Fruit fly (Drosophila melanogaster) whole organism, prepupa: Measurements from ENCODE around the gene Alr.
A peak's percentile ranks its signal among the peaks of the same experiment; 100 is the strongest.

Source experiments
- Blimp-1 ChIP-seq: fragments of 200-800 bp; sonication (Bioruptor generic); optimal IDR thresholded peaks from 3 replicates; lab custom pipeline; 2017; ENCODE audit warnings: missing biosample characterization, missing genetic modification characterization, mild to moderate bottlenecking, moderate library complexity, missing genetic modification reagents
- CG10631 ChIP-seq: fragments of 200-800 bp; sonication (Bioruptor generic); optimal IDR thresholded peaks from 2 replicates; lab custom pipeline; 2016; ENCODE audit warnings: missing biosample characterization, missing genetic modification characterization
- CG10669 ChIP-seq: fragments of 200-800 bp; sonication (Bioruptor generic); optimal IDR thresholded peaks from 3 replicates; lab custom pipeline; 2018; ENCODE audit warnings: missing biosample characterization, mild to moderate bottlenecking, missing genetic modification characterization, moderate library complexity
- CG11762 ChIP-seq: fragments of 200-800 bp; sonication (Bioruptor generic); optimal IDR thresholded peaks from 3 replicates; lab custom pipeline; 2016; ENCODE audit warnings: missing biosample characterization, missing genetic modification characterization; ENCODE audit not compliant: insufficient read depth
- CG16779 ChIP-seq: fragments of 200-800 bp; sonication (Bioruptor generic); optimal IDR thresholded peaks from 3 replicates; lab custom pipeline; 2017; ENCODE audit warnings: missing biosample characterization, mild to moderate bottlenecking, missing genetic modification characterization
- CG3032 ChIP-seq: fragments of 200-800 bp; optimal IDR thresholded peaks from 2 replicates; lab custom pipeline; 2019; ENCODE audit warnings: missing biosample characterization, mild to moderate bottlenecking, missing genetic modification characterization, moderate library complexity
- CG31627 ChIP-seq: fragments of 200-800 bp; sonication (Bioruptor generic); optimal IDR thresholded peaks from 3 replicates; lab custom pipeline; 2016; ENCODE audit warnings: missing biosample characterization, missing genetic modification characterization
- CG34406 ChIP-seq: fragments of 200-800 bp; sonication (Bioruptor generic); optimal IDR thresholded peaks from 3 replicates; lab custom pipeline; 2016; ENCODE audit warnings: missing biosample characterization, missing genetic modification characterization
- CG3919 ChIP-seq: fragments of 200-800 bp; sonication (Bioruptor generic); optimal IDR thresholded peaks from 3 replicates; lab custom pipeline; 2016; ENCODE audit warnings: missing biosample characterization, missing genetic modification characterization
- CG4318 ChIP-seq: fragments of 200-800 bp; sonication (Bioruptor generic); optimal IDR thresholded peaks from 3 replicates; lab custom pipeline; 2017; ENCODE audit warnings: missing biosample characterization, mild to moderate bottlenecking, missing genetic modification characterization
- CG6163 ChIP-seq: fragments of 200-800 bp; sonication (Bioruptor generic); IDR thresholded peaks from 3 replicates; pipeline ENCODE4 v1.3.6; 2022; ENCODE audit warnings: missing biosample characterization, missing genetic modification characterization
- CG6854 ChIP-seq: fragments of 200-800 bp; sonication (Bioruptor generic); optimal IDR thresholded peaks from 2 replicates; lab custom pipeline; 2017; ENCODE audit warnings: missing biosample characterization, mild to moderate bottlenecking, missing genetic modification characterization
- CG7368 ChIP-seq: fragments of 200-800 bp; sonication (Bioruptor generic); optimal IDR thresholded peaks from 3 replicates; lab custom pipeline; 2016; ENCODE audit warnings: missing biosample characterization, missing genetic modification characterization
- CG8319 ChIP-seq: fragments of 200-800 bp; sonication (Bioruptor generic); optimal IDR thresholded peaks from 3 replicates; lab custom pipeline; 2016; ENCODE audit warnings: missing biosample characterization, missing genetic modification characterization
- Eip75B ChIP-seq: fragments of 200-800 bp; sonication (Bioruptor generic); optimal IDR thresholded peaks from 3 replicates; lab custom pipeline; 2016; ENCODE audit warnings: missing biosample characterization, missing genetic modification characterization
- Eip78C ChIP-seq: fragments of 200-800 bp; sonication (Bioruptor generic); peaks from one replicate; lab custom pipeline; 2016; ENCODE audit warnings: missing biosample characterization, missing genetic modification characterization
- Ets21C ChIP-seq: fragments of 200-800 bp; sonication (Bioruptor generic); optimal IDR thresholded peaks from 3 replicates; lab custom pipeline; 2016; ENCODE audit warnings: missing biosample characterization, missing genetic modification characterization
- Ets96B ChIP-seq: fragments of 200-800 bp; optimal IDR thresholded peaks from 2 replicates; lab custom pipeline; 2019; ENCODE audit warnings: missing biosample characterization, mild to moderate bottlenecking, missing genetic modification characterization, moderate library complexity
- Gug ChIP-seq: fragments of 200-800 bp; sonication (Bioruptor generic); IDR thresholded peaks from 2 replicates; pipeline ENCODE4 v1.3.6; 2022; ENCODE audit warnings: missing biosample characterization, missing genetic modification characterization
- Hr38 ChIP-seq: sonication (Bioruptor generic); optimal IDR thresholded peaks from 2 replicates; lab custom pipeline; 2016; ENCODE audit warnings: missing biosample characterization, missing genetic modification characterization
- Hr39 ChIP-seq: fragments of 200-800 bp; sonication (Bioruptor generic); optimal IDR thresholded peaks from 2 replicates; lab custom pipeline; 2016; ENCODE audit warnings: missing biosample characterization, missing genetic modification characterization
- Smox ChIP-seq: fragments of 200-800 bp; sonication (Bioruptor generic); optimal IDR thresholded peaks from 3 replicates; lab custom pipeline; 2016; ENCODE audit warnings: missing biosample characterization, missing genetic modification characterization
- Sox102F ChIP-seq: fragments of 200-800 bp; sonication (Bioruptor generic); optimal IDR thresholded peaks from 2 replicates; lab custom pipeline; 2016; ENCODE audit warnings: missing biosample characterization, mild to moderate bottlenecking, missing genetic modification characterization
- Sox14 ChIP-seq: fragments of 200-800 bp; sonication (Bioruptor generic); optimal IDR thresholded peaks from 3 replicates; lab custom pipeline; 2016; ENCODE audit warnings: missing biosample characterization, missing genetic modification characterization
- achi ChIP-seq: fragments of 200-800 bp; sonication (Bioruptor generic); optimal IDR thresholded peaks from 3 replicates; lab custom pipeline; 2016; ENCODE audit warnings: missing biosample characterization, missing genetic modification characterization
- dac ChIP-seq: fragments of 200-800 bp; sonication (Bioruptor generic); optimal IDR thresholded peaks from 2 replicates; lab custom pipeline; 2017; ENCODE audit warnings: missing biosample characterization, mild to moderate bottlenecking, missing genetic modification characterization
- dsx ChIP-seq: fragments of 200-800 bp; optimal IDR thresholded peaks from 3 replicates; lab custom pipeline; 2019; ENCODE audit warnings: missing biosample characterization, mild to moderate bottlenecking, missing genetic modification characterization, moderate library complexity; ENCODE audit not compliant: poor library complexity, severe bottlenecking
- esn ChIP-seq: fragments of 200-800 bp; sonication (Bioruptor generic); optimal IDR thresholded peaks from 2 replicates; lab custom pipeline; 2016; ENCODE audit warnings: missing biosample characterization, mild to moderate bottlenecking, missing genetic modification characterization, moderate library complexity
- fd59A ChIP-seq: fragments of 200-800 bp; sonication (Bioruptor generic); optimal IDR thresholded peaks from 2 replicates; lab custom pipeline; 2017; ENCODE audit warnings: missing biosample characterization, mild to moderate bottlenecking, missing genetic modification characterization, missing genetic modification reagents
- fd85E ChIP-seq: fragments of 200-800 bp; sonication (Bioruptor generic); optimal IDR thresholded peaks from 3 replicates; lab custom pipeline; 2016; ENCODE audit warnings: missing biosample characterization, missing genetic modification characterization
- fkh ChIP-seq: fragments of 200-800 bp; sonication (Bioruptor generic); optimal IDR thresholded peaks from 3 replicates; lab custom pipeline; 2017; ENCODE audit warnings: missing biosample characterization, mild to moderate bottlenecking, missing genetic modification characterization, moderate library complexity
- lz ChIP-seq: fragments of 200-800 bp; sonication (Bioruptor generic); optimal IDR thresholded peaks from 3 replicates; lab custom pipeline; 2016; ENCODE audit warnings: missing biosample characterization, missing genetic modification characterization
- ss ChIP-seq, 2 experiments: fragments of 200-800 bp; sonication (Bioruptor generic); optimal IDR thresholded peaks; 2 replicates in 1 of 2; 3 replicates in 1 of 2; lab custom pipeline; 2017 to 2018; ENCODE audit warnings: mild to moderate bottlenecking in 2 of 2, missing biosample characterization in 2 of 2, missing genetic modification characterization in 2 of 2, moderate library complexity in 1 of 2
- svp ChIP-seq: fragments of 200-800 bp; sonication (Bioruptor generic); peaks from one replicate; lab custom pipeline; 2016; ENCODE audit warnings: missing biosample characterization, missing genetic modification characterization
- vri ChIP-seq: fragments of 200-800 bp; sonication (Bioruptor generic); optimal IDR thresholded peaks from 3 replicates; lab custom pipeline; 2016; ENCODE audit warnings: missing biosample characterization, mild to moderate bottlenecking, missing genetic modification characterization

Alr gene

DNA sequence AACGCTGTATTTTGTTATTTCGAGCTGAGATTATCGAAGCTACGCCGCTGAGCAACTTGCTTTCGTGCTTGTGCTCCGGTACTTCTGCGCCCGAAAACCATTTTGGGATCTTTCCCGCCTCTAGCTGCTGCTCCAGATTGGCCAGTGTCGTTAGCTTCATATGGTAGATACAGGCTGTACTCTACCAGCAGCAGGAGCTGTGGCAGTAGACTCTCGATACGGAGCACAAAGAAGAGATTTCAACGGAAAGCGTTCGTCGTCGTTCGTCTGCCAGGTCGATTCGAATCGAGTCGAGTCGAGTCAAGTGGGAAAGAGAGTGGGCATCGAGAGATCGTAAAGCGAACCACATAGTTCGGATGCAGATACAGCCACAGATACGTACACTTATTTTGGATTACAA, 33.3 kb upstream of the Alr start:
- peak; percentile 71 for TF ChIP-seq svp (GFP tag; lab: Kevin White, UChicago)
- no peak for TF ChIP-seq dac

- TF ChIP-seq CG10631 (peak; percentile 5), Eip78C (GFP tag; lab: Kevin White, UChicago) (peak; percentile 40), CG16779 (no peak), svp (GFP tag; lab: Kevin White, UChicago) (peak; percentile 45)
Measured at dm6 chrX:19716325-19716917, 31.7 kb upstream of the Alr start.

- TF ChIP-seq Hr38 (GFP tag; lab: Kevin White, UChicago) (no peak), svp (GFP tag; lab: Kevin White, UChicago) (peak; percentile 17)
Measured at dm6 chrX:19717041-19717440, 31.1 kb upstream of the Alr start.

DNA sequence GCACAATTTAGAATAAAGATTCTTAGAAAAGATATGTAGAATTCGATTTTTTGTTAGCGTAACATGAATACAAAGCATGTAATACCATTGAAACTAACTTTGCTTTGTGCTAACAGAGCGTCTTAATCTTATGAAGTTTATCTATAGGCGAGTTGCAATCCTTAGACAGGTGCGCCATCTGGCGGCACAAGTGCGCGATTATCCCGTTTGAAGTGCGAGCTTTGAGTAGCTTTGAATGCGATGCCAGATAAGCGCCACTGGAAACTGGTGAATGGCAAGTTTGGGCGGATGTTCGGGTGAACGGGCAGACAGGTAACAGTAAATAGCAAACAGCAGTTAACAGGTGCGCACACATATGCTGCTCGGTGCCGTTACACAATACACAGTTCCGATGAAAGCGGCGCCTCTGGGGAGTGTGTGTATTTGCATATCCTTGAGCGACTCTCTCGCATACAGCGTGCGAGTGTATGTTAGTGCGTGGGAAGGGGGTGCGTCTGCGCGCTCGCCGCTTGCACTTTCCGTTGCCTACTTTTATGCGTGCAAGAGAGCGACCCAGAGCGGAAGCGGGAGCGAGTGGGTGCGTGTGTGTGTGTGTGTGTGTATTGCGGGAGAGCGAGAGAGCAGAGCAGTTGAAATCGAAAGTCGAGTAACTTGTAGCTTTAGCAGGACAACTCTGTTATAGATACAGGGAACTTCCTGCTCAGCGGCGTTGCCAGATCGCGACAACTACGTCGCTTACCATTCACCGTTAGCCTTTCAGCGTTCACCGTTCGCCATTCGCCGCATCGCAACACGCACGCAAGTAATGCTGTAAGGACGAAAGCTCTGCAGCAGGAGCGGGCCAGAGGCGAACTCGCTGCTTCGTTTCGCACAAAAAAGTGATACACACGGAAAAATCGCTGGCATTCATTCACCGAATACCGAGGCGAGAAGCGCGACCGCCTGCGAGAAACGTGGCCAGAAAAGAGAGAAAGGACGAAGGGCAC, 29.8 kb upstream of the Alr start, which contains the start of gene CG12531:
TSS of gene CG12531 (plus strand) at position 936 of the 986 bp plus-strand sequence.
- TF ChIP-seq lz (no peak), CG7368 (GFP tag; lab: Kevin White, UChicago) (no peak), Ets96B (tag; lab: Kevin White, UChicago) (no peak), ss (GFP tag; optimal IDR thresholded peaks at IDR 0.05; lab: Kevin White, UChicago) (peak in 1 of 2 experiments; percentile 35), svp (GFP tag; lab: Kevin White, UChicago) (peak; percentile 10)

DNA sequence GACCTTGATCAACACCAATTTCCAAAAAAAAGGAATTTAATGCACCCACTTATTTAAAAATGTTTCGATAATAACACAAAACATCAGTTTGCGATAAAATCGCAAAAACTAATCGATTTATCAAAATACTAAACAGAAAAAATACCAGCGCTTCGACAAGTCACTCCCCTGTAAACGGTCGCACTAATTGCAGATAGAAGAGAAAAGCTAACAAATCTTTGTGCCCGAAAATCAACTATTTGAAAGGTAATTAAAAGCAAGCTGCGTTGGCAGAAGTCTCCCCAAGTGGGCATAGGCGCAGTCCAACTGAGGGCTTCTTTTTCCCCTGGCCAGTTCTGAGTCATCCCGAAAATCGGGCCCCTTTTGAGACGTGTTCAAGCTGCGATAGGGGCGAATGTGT, 17.3 kb upstream of the Alr start, which contains the start of gene AP-1-2beta:
TSS of gene AP-1-2beta (plus strand) at position 161 of the 400 bp plus-strand sequence.
- TF ChIP-seq svp (GFP tag; lab: Kevin White, UChicago) = no peak
- no peak for TF ChIP-seq Gug
- no peak for TF ChIP-seq CG10669
- TF ChIP-seq Eip78C (GFP tag; lab: Kevin White, UChicago) = no peak
- TF ChIP-seq CG3919 (GFP tag; lab: Kevin White, UChicago) = no peak
- no peak for TF ChIP-seq dsx (GFP tag; lab: Kevin White, UChicago)
- TF ChIP-seq CG3032 = no peak
- no peak for TF ChIP-seq esn (GFP tag; lab: Kevin White, UChicago)
- no peak for TF ChIP-seq Sox14
- TF ChIP-seq ss (GFP tag; optimal IDR thresholded peaks at IDR 0.05; lab: Kevin White, UChicago) = no peak
- no peak for TF ChIP-seq vri (GFP tag; lab: Kevin White, UChicago)
- TF ChIP-seq CG6854 (GFP tag; lab: Kevin White, UChicago) = no peak
- no peak for TF ChIP-seq Eip75B (GFP tag; lab: Kevin White, UChicago)
- TF ChIP-seq Sox102F = no peak

DNA sequence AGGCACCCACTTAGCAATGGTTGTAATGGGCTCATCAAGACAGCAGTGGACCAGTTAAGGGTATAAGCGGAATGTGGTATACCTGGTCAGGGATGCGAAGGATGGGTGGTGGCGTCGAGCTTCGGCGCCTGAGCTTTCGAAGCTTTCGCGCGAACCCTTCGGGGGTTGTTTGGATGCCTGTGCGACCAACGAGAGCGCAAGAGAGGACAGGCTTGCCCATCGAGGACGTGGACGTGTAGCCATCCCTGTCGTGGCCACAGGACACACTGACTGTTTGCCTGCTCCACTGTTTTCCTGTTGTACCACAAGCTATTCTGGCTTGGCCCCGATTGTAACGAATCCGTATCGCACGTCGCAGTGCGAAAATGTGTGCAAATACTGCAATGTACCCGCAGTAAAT, 12.8 kb upstream of the Alr start, which contains the start of gene CG14234:
TSS of gene CG14234 (plus strand) at position 301 of the 400 bp plus-strand sequence.
- no peak for TF ChIP-seq CG11762 (GFP tag; lab: Kevin White, UChicago)
- TF ChIP-seq CG3919 (GFP tag; lab: Kevin White, UChicago) = no peak
- no peak for TF ChIP-seq ss (GFP tag; optimal IDR thresholded peaks at IDR 0.05; lab: Kevin White, UChicago)
- no peak for TF ChIP-seq fd85E (GFP tag; lab: Kevin White, UChicago)
- no peak for TF ChIP-seq CG34406
- TF ChIP-seq CG8319 (GFP tag; lab: Kevin White, UChicago) = no peak
- no peak for TF ChIP-seq CG10669
- TF ChIP-seq Smox = no peak
- TF ChIP-seq, all 60 proteins: peak for 0

DNA sequence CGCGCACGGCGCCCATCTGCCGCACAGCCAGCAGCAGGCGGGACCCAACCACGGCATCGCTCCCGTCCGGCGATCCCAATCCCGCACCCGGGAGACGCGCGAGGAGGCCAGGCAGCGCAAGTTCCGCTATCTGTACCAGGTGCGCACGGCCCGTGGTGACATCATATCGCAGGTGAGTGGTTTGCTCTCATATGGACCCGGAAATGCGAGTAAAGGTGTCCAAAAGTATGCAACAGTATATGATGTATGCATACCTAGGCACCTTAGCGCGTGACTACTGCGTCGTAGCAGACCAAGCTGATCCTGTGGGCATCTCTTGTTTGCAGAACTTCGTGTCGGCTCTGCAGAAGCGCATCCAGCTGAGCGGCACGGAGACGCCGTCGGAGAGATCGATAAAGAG, 10.2 kb upstream of the Alr start:
- no peak for TF ChIP-seq Blimp-1 (GFP tag; lab: Kevin White, UChicago)
- TF ChIP-seq CG4318 (GFP tag; lab: Kevin White, UChicago) = no peak
- TF ChIP-seq CG8319 (GFP tag; lab: Kevin White, UChicago) = no peak
- no peak for TF ChIP-seq CG6163 (GFP tag; lab: Robert Waterston, UW)
- TF ChIP-seq fd59A = no peak
- no peak for TF ChIP-seq fkh (GFP tag; lab: Kevin White, UChicago)
- TF ChIP-seq CG31627 = no peak
- no peak for TF ChIP-seq CG11762 (GFP tag; lab: Kevin White, UChicago)
- TF ChIP-seq Ets21C (GFP tag; lab: Kevin White, UChicago) = no peak
- TF ChIP-seq Hr39 (GFP tag; lab: Kevin White, UChicago) = no peak
- TF ChIP-seq esn (GFP tag; lab: Kevin White, UChicago) = no peak
- no peak for TF ChIP-seq vri (GFP tag; lab: Kevin White, UChicago)
- no peak for TF ChIP-seq achi (GFP tag; lab: Kevin White, UChicago)
